Worm (Caenorhabditis elegans) whole organism, early embryonic: ENCODE results near the gene sod-4.

ENCODE experiments used
- B0310.2 ChIP-seq: sonication (generic microtip); optimal IDR thresholded peaks from 2 replicates; lab custom pipeline; 2016; ENCODE audit warnings: mild to moderate bottlenecking, missing genetic modification characterization, missing compliant biosample characterization
- F13C5.2 ChIP-seq: sonication (generic microtip); optimal IDR thresholded peaks from 2 replicates; lab custom pipeline; 2017; ENCODE audit warnings: mild to moderate bottlenecking, missing genetic modification characterization, inconsistent platforms, missing compliant biosample characterization
- aly-1 ChIP-seq: sonication (generic microtip); optimal IDR thresholded peaks from 2 replicates; lab custom pipeline; 2016; ENCODE audit warnings: missing genetic modification characterization, missing compliant biosample characterization
- ama-1 ChIP-seq: fragments of 150-350 bp; optimal IDR thresholded peaks from 2 replicates; lab custom pipeline; 2014
- ceh-36 ChIP-seq: sonication (generic microtip); optimal IDR thresholded peaks from 2 replicates; lab custom pipeline; 2016; ENCODE audit warnings: missing genetic modification characterization, inconsistent platforms, missing compliant biosample characterization
- ets-7 ChIP-seq: sonication (generic microtip); optimal IDR thresholded peaks from 2 replicates; lab custom pipeline; 2016; ENCODE audit warnings: missing genotype, missing genetic modification characterization, missing compliant biosample characterization
- flt-1 ChIP-seq: fragments of 200-800 bp; sonication (Bioruptor generic); IDR thresholded peaks from 2 replicates; pipeline ENCODE4 v1.3.6; 2022; ENCODE audit warnings: missing genetic modification characterization, missing compliant biosample characterization
- hmbx-1 ChIP-seq: sonication (generic microtip); optimal IDR thresholded peaks from 2 replicates; lab custom pipeline; 2016; ENCODE audit warnings: mild to moderate bottlenecking, missing genetic modification characterization, missing compliant biosample characterization
- hmg-4 ChIP-seq: fragments of 200-800 bp; sonication (Bioruptor generic); optimal IDR thresholded peaks from 2 replicates; lab custom pipeline; 2018; ENCODE audit warnings: mild to moderate bottlenecking, missing genetic modification characterization, missing compliant biosample characterization
- hnd-1 ChIP-seq: sonication (generic microtip); optimal IDR thresholded peaks from 2 replicates; lab custom pipeline; 2016; ENCODE audit warnings: missing genetic modification characterization, missing compliant biosample characterization
- pes-1 ChIP-seq: fragments of 200-800 bp; sonication (Bioruptor generic); IDR thresholded peaks from 2 replicates; pipeline ENCODE4 v1.3.6; 2022; ENCODE audit warnings: missing genetic modification reagents, missing genetic modification characterization, missing compliant biosample characterization
- scrt-1 ChIP-seq: fragments of 200-800 bp; sonication (Bioruptor generic); IDR thresholded peaks from 2 replicates; pipeline ENCODE4 v1.3.6; 2022; ENCODE audit warnings: missing genetic modification characterization, missing compliant biosample characterization
- sea-1 ChIP-seq: fragments of 200-800 bp; sonication (Bioruptor generic); conservative IDR thresholded peaks from 2 replicates; pipeline ENCODE4 v1.3.6; 2022; ENCODE audit warnings: missing genetic modification characterization, missing compliant biosample characterization
- tbx-11 ChIP-seq: fragments of 200-800 bp; sonication (Bioruptor generic); IDR thresholded peaks from 2 replicates; pipeline ENCODE4 v1.3.6; 2022; ENCODE audit warnings: missing genetic modification characterization, missing compliant biosample characterization
- tbx-37 ChIP-seq: fragments of 200-800 bp; sonication (Bioruptor generic); conservative IDR thresholded peaks from 2 replicates; pipeline ENCODE4 v1.3.6; 2022; ENCODE audit warnings: missing genetic modification reagents, missing genetic modification characterization, missing compliant biosample characterization

Gene sod-4

ce11 chrIII:9467857-9468256, 32.3 kb downstream of the sod-4 start, which contains the start of gene tag-342:
Gene tag-342 (plus strand): TSS chrIII:9468157.
- TF ChIP-seq pes-1 (GFP tag; lab: Robert Waterston, UW) (no peak), hmbx-1 (tag; lab: Kevin White, UChicago) (no peak), aly-1 (tag; lab: Kevin White, UChicago) (no peak), scrt-1 (GFP tag; lab: Robert Waterston, UW) (no peak), ama-1 (no peak), flt-1 (GFP tag; lab: Robert Waterston, UW) (no peak), ceh-36 (tag; lab: Kevin White, UChicago) (no peak), ets-7 (tag; lab: Kevin White, UChicago) (no peak), sea-1 (GFP tag; lab: Robert Waterston, UW) (no peak), hmg-4 (GFP tag; lab: Kevin White, UChicago) (no peak), tbx-37 (GFP tag; lab: Robert Waterston, UW) (no peak), tbx-11 (GFP tag; lab: Robert Waterston, UW) (no peak), hnd-1 (no peak), B0310.2 (no peak), F13C5.2 (tag; lab: Kevin White, UChicago) (no peak)

- TF ChIP-seq ets-7 (tag; lab: Kevin White, UChicago) (no peak), sea-1 (GFP tag; lab: Robert Waterston, UW) (no peak), hmg-4 (GFP tag; lab: Kevin White, UChicago) (peak; percentile 18)
Measured at ce11 chrIII:9467095-9467494, 33.1 kb downstream of the sod-4 start, which contains the start of gene baf-1. Gene baf-1 (plus strand): TSS chrIII:9467464.

ce11 chrIII:9465865-9466264, 34.3 kb downstream of the sod-4 start, which contains the start of gene B0464.6:
Gene B0464.6 (minus strand): TSS chrIII:9465965.
- TF ChIP-seq ama-1: no peak

- TF ChIP-seq pes-1 (GFP tag; lab: Robert Waterston, UW) (peak; percentile 69), sea-1 (GFP tag; lab: Robert Waterston, UW) (no peak), tbx-37 (GFP tag; lab: Robert Waterston, UW) (peak; percentile 51; the same call in 1 of the 2 replicates)
Measured at ce11 chrIII:9465424-9465823, 34.8 kb downstream of the sod-4 start, which contains the start of gene B0464.9. Gene B0464.9 (plus strand): TSS chrIII:9465767.

- TF ChIP-seq ama-1 (peak; percentile 91), hnd-1 (no peak), scrt-1 (GFP tag; lab: Robert Waterston, UW) (0 out of 2 replicates have a peak, but pooled peaks have one; percentile 46)
Measured at ce11 chrIII:9462785-9463467, 37.2 kb downstream of the sod-4 start.

ce11 chrIII:9461894-9462784, 38.0 kb downstream of the sod-4 start:
- TF ChIP-seq tbx-37 (GFP tag; lab: Robert Waterston, UW): no peak
- no peak for TF ChIP-seq aly-1 (tag; lab: Kevin White, UChicago)
- no peak for TF ChIP-seq tbx-11 (GFP tag; lab: Robert Waterston, UW)
- TF ChIP-seq F13C5.2 (tag; lab: Kevin White, UChicago): no peak
- TF ChIP-seq hmbx-1 (tag; lab: Kevin White, UChicago): no peak
- TF ChIP-seq B0310.2: no peak
- no peak for TF ChIP-seq ama-1
- no peak for TF ChIP-seq sea-1 (GFP tag; lab: Robert Waterston, UW)

- no peak for TF ChIP-seq B0310.2
- TF ChIP-seq hmg-4 (GFP tag; lab: Kevin White, UChicago): no peak
- no peak for TF ChIP-seq ama-1
- no peak for TF ChIP-seq ceh-36 (tag; lab: Kevin White, UChicago)
- no peak for TF ChIP-seq tbx-11 (GFP tag; lab: Robert Waterston, UW)
- TF ChIP-seq sea-1 (GFP tag; lab: Robert Waterston, UW): no peak
- no peak for TF ChIP-seq pes-1 (GFP tag; lab: Robert Waterston, UW)
Measured at ce11 chrIII:9457192-9458103, 42.7 kb downstream of the sod-4 start.

- TF ChIP-seq F13C5.2 (tag; lab: Kevin White, UChicago) (peak; percentile 5), ets-7 (tag; lab: Kevin White, UChicago) (no peak), hmg-4 (GFP tag; lab: Kevin White, UChicago) (peak; percentile 43)
Measured at ce11 chrIII:9455980-9456658, 44.1 kb downstream of the sod-4 start, which contains the start of the genes rheb-1 and spk-1. Gene rheb-1 (minus strand): TSS chrIII:9456030. Gene spk-1 (plus strand): TSS chrIII:9456608.
